Worm (Caenorhabditis elegans): ENCODE results near the gene srbc-19.

- no peak for TF ChIP-seq ztf-16 (tag; optimal IDR thresholded peaks at IDR 0.05)
- no peak for TF ChIP-seq Y22D7AL.16 (tag; optimal IDR thresholded peaks at IDR 0.05)
- TF ChIP-seq C08G9.2 (tag; optimal IDR thresholded peaks at IDR 0.05) = peak; percentile 92
- TF ChIP-seq tbx-2 (tag; optimal IDR thresholded peaks at IDR 0.05) = peak; percentile 70
- no peak for TF ChIP-seq ama-1 (optimal IDR thresholded peaks at IDR 0.05)
- no peak for TF ChIP-seq nhr-11 (tag; optimal IDR thresholded peaks at IDR 0.05)
- TF ChIP-seq unc-3 (GFP tag; conservative IDR thresholded peaks at IDR 0.05) = no peak
- peak; percentile 19 for TF ChIP-seq unc-3 (tag; optimal IDR thresholded peaks at IDR 0.05)
- no peak for TF ChIP-seq ceh-19 (GFP tag; optimal IDR thresholded peaks at IDR 0.05)
These were observed 39.5 kb downstream of the srbc-19 start, which contains the start of gene ldp-1 for ce11 chrV:2126996-2127585.
